Worm (Caenorhabditis elegans): Measurements from ENCODE around the gene nlp-79.

DNA sequence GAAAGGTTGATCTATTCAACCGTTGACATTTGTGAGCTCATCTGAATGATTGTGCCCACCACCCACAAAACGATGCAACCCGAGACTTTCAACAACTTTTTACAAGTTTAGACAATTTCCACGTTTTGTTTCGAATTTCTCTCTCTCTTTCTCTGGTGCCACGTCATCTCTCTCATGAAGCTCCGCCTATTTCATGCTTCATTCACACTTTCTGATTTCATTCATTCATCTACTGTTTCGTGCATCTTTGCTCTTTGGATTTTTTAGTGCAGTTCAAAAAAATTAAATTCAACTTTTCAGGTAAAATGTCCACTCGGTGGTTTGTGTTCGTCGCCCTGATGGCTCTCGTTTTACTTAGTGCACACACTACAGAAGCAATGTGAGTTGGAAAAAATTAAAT lies at the start of gene nlp-79:
- no peak for TF ChIP-seq pha-4 (tag; optimal IDR thresholded peaks at IDR 0.05)
- no peak for TF ChIP-seq lin-13 (tag; optimal IDR thresholded peaks at IDR 0.05)
- no peak for TF ChIP-seq nhr-2 (tag; optimal IDR thresholded peaks at IDR 0.05)
